Fruit fly (Drosophila melanogaster) Kc167 (cell line): ENCODE data around the gene Nmdar1.

ENCODE experiments used
- Sin3A ChIP-seq: fragments of >200 bp; optimal IDR thresholded peaks from 2 replicates; lab custom pipeline; 2018; ENCODE audit warnings: missing external identifiers
- h ChIP-seq: fragments of >200 bp; optimal IDR thresholded peaks from 3 replicates; lab custom pipeline; 2018; ENCODE audit warnings: missing external identifiers
- insv ChIP-seq: fragments of >200 bp; optimal IDR thresholded peaks from 3 replicates; lab custom pipeline; 2018; ENCODE audit warnings: missing external identifiers

DNA sequence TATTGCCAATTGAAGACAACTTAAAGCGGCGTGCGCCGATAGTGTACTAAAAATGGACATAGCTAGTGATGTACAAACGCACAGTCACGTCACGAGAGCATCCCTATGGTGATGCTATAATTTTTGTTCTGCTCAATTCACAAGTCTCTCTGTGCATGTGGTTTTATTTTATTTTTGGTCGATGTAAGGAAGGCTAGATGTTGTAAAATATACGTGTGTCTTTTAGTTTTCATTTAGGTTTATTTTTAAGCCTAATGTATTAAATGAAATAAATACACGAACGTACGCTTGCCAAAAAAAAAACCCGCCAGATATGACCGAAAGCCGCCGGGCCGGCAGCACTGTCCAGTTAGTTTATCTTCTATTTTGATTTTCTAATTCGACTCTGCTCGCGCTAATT, 48.6 kb downstream of the Nmdar1 start, which contains the start of the genes CG45100, HDAC3 and Hcs:
- no peak for TF ChIP-seq h (lab: Kevin White, UChicago)
- no peak for TF ChIP-seq Sin3A (lab: Kevin White, UChicago)
- TF ChIP-seq insv: no peak
